Fruit fly (Drosophila melanogaster) whole organism, embryonic: ENCODE data around the gene Vm26Ac.

Source experiments
- CG13296 ChIP-seq: fragments of 200-800 bp; sonication (Bioruptor generic); optimal IDR thresholded peaks from 3 replicates; lab custom pipeline; 2018; ENCODE audit warnings: missing biosample characterization, mild to moderate bottlenecking, missing genetic modification characterization
- CG15073 ChIP-seq: fragments of 200-800 bp; sonication (Bioruptor generic); optimal IDR thresholded peaks from 2 replicates; lab custom pipeline; 2016; ENCODE audit warnings: missing biosample characterization, missing genetic modification characterization
- CG2875 ChIP-seq: fragments of 200-800 bp; sonication (Bioruptor generic); optimal IDR thresholded peaks from 2 replicates; lab custom pipeline; 2017; ENCODE audit warnings: missing biosample characterization, mild to moderate bottlenecking, missing genetic modification characterization, missing genetic modification reagents
- CG2889 ChIP-seq: fragments of 200-800 bp; sonication (Bioruptor generic); IDR thresholded peaks from 3 replicates; pipeline ENCODE4 v1.3.6; 2022; ENCODE audit warnings: missing biosample characterization, missing genetic modification characterization
- CG3065 ChIP-seq: fragments of 200-800 bp; sonication (Bioruptor generic); optimal IDR thresholded peaks from 2 replicates; lab custom pipeline; 2016; ENCODE audit warnings: missing biosample characterization, missing genetic modification characterization
- CG33557 ChIP-seq: fragments of 200-800 bp; sonication (Bioruptor generic); optimal IDR thresholded peaks from 2 replicates; lab custom pipeline; 2019; ENCODE audit warnings: missing biosample characterization, mild to moderate bottlenecking, missing genetic modification characterization, moderate library complexity
- CG4617 ChIP-seq: fragments of 200-800 bp; sonication (Bioruptor generic); optimal IDR thresholded peaks from 3 replicates; lab custom pipeline; 2016; ENCODE audit warnings: missing biosample characterization, missing genetic modification characterization, borderline replicate concordance
- CG6791 ChIP-seq: fragments of 200-800 bp; sonication (Bioruptor generic); IDR thresholded peaks from 3 replicates; pipeline ENCODE4 v1.3.6; 2022; ENCODE audit warnings: missing biosample characterization, missing genetic modification characterization; ENCODE audit not compliant: partially characterized antibody
- CG7745 ChIP-seq: fragments of 200-800 bp; sonication (Bioruptor generic); optimal IDR thresholded peaks from 2 replicates; lab custom pipeline; 2018; ENCODE audit warnings: missing biosample characterization, mild to moderate bottlenecking, missing genetic modification characterization, moderate library complexity
- CG9437 ChIP-seq: fragments of 200-800 bp; sonication (Bioruptor generic); optimal IDR thresholded peaks from 2 replicates; lab custom pipeline; 2018; ENCODE audit warnings: missing biosample characterization, mild to moderate bottlenecking, missing genetic modification characterization
- CG9797 ChIP-seq: fragments of 200-800 bp; sonication (Bioruptor generic); optimal IDR thresholded peaks from 3 replicates; lab custom pipeline; 2018; ENCODE audit warnings: missing biosample characterization, mild to moderate bottlenecking, missing genetic modification characterization
- CkIIα-i1 ChIP-seq: fragments of 200-800 bp; sonication (Bioruptor generic); IDR thresholded peaks from 2 replicates; pipeline ENCODE4 v1.3.6; 2022; ENCODE audit warnings: missing biosample characterization, missing genetic modification characterization
- CoRest ChIP-seq: fragments of 200-800 bp; sonication (Bioruptor generic); optimal IDR thresholded peaks from 3 replicates; lab custom pipeline; 2018; ENCODE audit warnings: missing biosample characterization, mild to moderate bottlenecking, missing genetic modification characterization, moderate library complexity
- Dp ChIP-seq: fragments of 200-800 bp; sonication (Bioruptor generic); optimal IDR thresholded peaks from 2 replicates; lab custom pipeline; 2018; ENCODE audit warnings: missing biosample characterization, mild to moderate bottlenecking, missing genetic modification characterization, moderate library complexity
- E2f2 ChIP-seq: fragments of 200-800 bp; sonication (Bioruptor generic); IDR thresholded peaks from 2 replicates; pipeline ENCODE4 v1.3.6; 2022; ENCODE audit warnings: missing biosample characterization, missing genetic modification characterization
- Ets97D ChIP-seq: fragments of 200-800 bp; sonication (Bioruptor generic); optimal IDR thresholded peaks from 3 replicates; lab custom pipeline; 2016; ENCODE audit warnings: missing biosample characterization, missing genetic modification characterization
- Jarid2 ChIP-seq: fragments of 200-800 bp; sonication (Bioruptor generic); optimal IDR thresholded peaks from 3 replicates; lab custom pipeline; 2017; ENCODE audit warnings: mild to moderate bottlenecking, missing biosample characterization, missing genetic modification reagents, missing genetic modification characterization
- MBD-R2 ChIP-seq: fragments of 200-800 bp; sonication (Bioruptor generic); IDR thresholded peaks from 2 replicates; pipeline ENCODE4 v1.3.6; 2022; ENCODE audit warnings: missing biosample characterization, missing genetic modification characterization
- MESR4 ChIP-seq: fragments of 200-800 bp; sonication (Bioruptor generic); optimal IDR thresholded peaks from 2 replicates; lab custom pipeline; 2018; ENCODE audit warnings: missing biosample characterization, mild to moderate bottlenecking, missing genetic modification characterization, moderate library complexity
- Med ChIP-seq: fragments of 200-800 bp; sonication (Bioruptor generic); peaks from one replicate; lab custom pipeline; 2016; ENCODE audit warnings: missing biosample characterization, missing genetic modification characterization, mild to moderate bottlenecking, inconsistent platforms, moderate library complexity
- Myb ChIP-seq: fragments of 200-800 bp; sonication (Bioruptor generic); optimal IDR thresholded peaks from 2 replicates; lab custom pipeline; 2016; ENCODE audit warnings: missing biosample characterization, missing genetic modification characterization
- Rfx ChIP-seq: fragments of 200-800 bp; sonication (Bioruptor generic); IDR thresholded peaks from 2 replicates; pipeline ENCODE4 v1.3.6; 2022; ENCODE audit warnings: missing biosample characterization, missing genetic modification characterization
- Usf ChIP-seq: fragments of 200-800 bp; sonication (Bioruptor generic); optimal IDR thresholded peaks from 2 replicates; lab custom pipeline; 2017; ENCODE audit warnings: missing genotype, missing biosample characterization, missing genetic modification characterization
- ap ChIP-seq: fragments of 200-800 bp; sonication (Bioruptor generic); IDR thresholded peaks from 2 replicates; pipeline ENCODE4 v1.3.6; 2022; ENCODE audit warnings: missing biosample characterization, missing genetic modification characterization
- bbx ChIP-seq: fragments of 200-800 bp; sonication (Bioruptor generic); IDR thresholded peaks from 2 replicates; pipeline ENCODE4 v1.3.6; 2022; ENCODE audit warnings: missing biosample characterization, missing genetic modification characterization; ENCODE audit not compliant: partially characterized antibody
- chinmo ChIP-seq: fragments of 200-800 bp; sonication (Bioruptor generic); IDR thresholded peaks from 4 replicates; pipeline ENCODE4 v1.3.6; 2022; ENCODE audit warnings: missing biosample characterization, missing genetic modification characterization; ENCODE audit not compliant: partially characterized antibody
- chn ChIP-seq: fragments of 200-800 bp; sonication (Bioruptor generic); optimal IDR thresholded peaks from 2 replicates; lab custom pipeline; 2016; ENCODE audit warnings: missing biosample characterization, missing genetic modification characterization
- ci ChIP-seq: fragments of 200-800 bp; sonication (Bioruptor generic); IDR thresholded peaks from 3 replicates; pipeline ENCODE4 v1.3.6; 2022; ENCODE audit warnings: missing biosample characterization, missing genetic modification characterization
- exex ChIP-seq: fragments of 200-800 bp; sonication (Bioruptor generic); optimal IDR thresholded peaks from 4 replicates; lab custom pipeline; 2018; ENCODE audit warnings: missing biosample characterization, mild to moderate bottlenecking, missing genetic modification characterization, moderate library complexity
- gfzf ChIP-seq: fragments of 200-800 bp; sonication (Bioruptor generic); optimal IDR thresholded peaks from 2 replicates; lab custom pipeline; 2016; ENCODE audit warnings: missing biosample characterization, mild to moderate bottlenecking, missing genetic modification characterization, moderate library complexity
- phol ChIP-seq: fragments of 200-800 bp; sonication (Bioruptor generic); optimal IDR thresholded peaks from 3 replicates; lab custom pipeline; 2018; ENCODE audit warnings: missing biosample characterization, mild to moderate bottlenecking, missing genetic modification characterization, moderate library complexity
- pzg ChIP-seq: fragments of 200-800 bp; sonication (Bioruptor generic); optimal IDR thresholded peaks from 3 replicates; lab custom pipeline; 2018; ENCODE audit warnings: missing biosample characterization, mild to moderate bottlenecking, missing genetic modification characterization, moderate library complexity
- ranshi ChIP-seq: fragments of 200-800 bp; sonication (Bioruptor generic); IDR thresholded peaks from 2 replicates; pipeline ENCODE4 v1.3.6; 2022; ENCODE audit warnings: missing biosample characterization, missing genetic modification characterization
- row ChIP-seq: fragments of 200-800 bp; sonication (Bioruptor generic); IDR thresholded peaks from 3 replicates; pipeline ENCODE4 v1.3.6; 2022; ENCODE audit warnings: missing biosample characterization, missing genetic modification characterization
- sr ChIP-seq: fragments of 200-800 bp; sonication (Bioruptor generic); IDR thresholded peaks from 3 replicates; pipeline ENCODE4 v1.3.6; 2022; ENCODE audit warnings: missing biosample characterization, missing genetic modification characterization
- stwl ChIP-seq: fragments of 200-800 bp; sonication (Bioruptor generic); optimal IDR thresholded peaks from 3 replicates; lab custom pipeline; 2018; ENCODE audit warnings: missing biosample characterization, mild to moderate bottlenecking, missing genetic modification characterization, moderate library complexity
- zfh1 ChIP-seq: fragments of 200-800 bp; sonication (Bioruptor generic); IDR thresholded peaks from 3 replicates; pipeline ENCODE4 v1.3.6; 2022; ENCODE audit warnings: missing biosample characterization, missing genetic modification characterization

Gene Vm26Ac

dm6 chr2L:6006508-6007232 is 48.2 kb upstream of the Vm26Ac start, which contains the start of gene Gal (continued):
- TF ChIP-seq CG7745 (tag; lab: Kevin White, UChicago) (no peak), CG2889 (no peak), ci (GFP tag; lab: Robert Waterston, UW) (peak; percentile 33; the same call in 1 of the 3 replicates), exex (tag; lab: Kevin White, UChicago) (peak; percentile 97), CG2875 (GFP tag; lab: Kevin White, UChicago) (no peak), CG15073 (GFP tag; lab: Kevin White, UChicago) (no peak), CG3065 (GFP tag; lab: Kevin White, UChicago) (no peak), sr (GFP tag; lab: Robert Waterston, UW) (0 out of 3 replicates have a peak, but pooled peaks have one; percentile 53)
- TF ChIP-seq, all 482 proteins: peak for 12

DNA sequence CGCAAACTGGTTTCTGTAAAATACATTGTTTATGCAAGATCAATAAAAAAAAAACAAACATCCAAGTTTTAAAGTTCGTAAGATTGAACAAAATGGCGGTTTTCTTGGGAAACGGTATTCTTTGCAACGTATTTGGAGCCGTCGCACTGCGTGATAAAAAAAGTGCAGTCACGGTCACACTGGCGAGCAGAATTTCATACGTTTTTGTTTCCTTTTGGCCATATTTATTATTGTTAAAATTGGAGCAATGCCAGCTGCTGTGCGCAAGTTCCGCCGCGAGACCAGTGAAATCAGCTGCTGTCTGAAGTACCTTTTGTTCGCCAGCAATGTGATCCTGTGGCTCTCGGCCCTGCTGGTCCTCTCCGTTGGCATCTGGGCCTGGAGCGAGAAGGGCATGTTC is 41.6 kb upstream of the Vm26Ac start, which contains the start of gene Tsp26A:
Gene Tsp26A (plus strand): TSS at position 164 of the 400 bp plus-strand sequence.
- TF ChIP-seq Jarid2 (GFP tag; lab: Kevin White, UChicago), result no peak
- 0 out of 3 replicates have a peak, but pooled peaks have one; percentile 23 for TF ChIP-seq row (GFP tag; lab: Robert Waterston, UW)
- peak; percentile 15 for TF ChIP-seq CoRest (tag; lab: Kevin White, UChicago)
- no peak for TF ChIP-seq chn (GFP tag; lab: Kevin White, UChicago)
- peak; percentile 27; the same call in 1 of the 3 replicates for TF ChIP-seq zfh1 (GFP tag; lab: Robert Waterston, UW)
- TF ChIP-seq Myb (GFP tag; lab: Kevin White, UChicago), result peak; percentile 39
- no peak for TF ChIP-seq CG3065 (GFP tag; lab: Kevin White, UChicago)
- no peak for TF ChIP-seq CG13296 (GFP tag; lab: Kevin White, UChicago)
- TF ChIP-seq phol (tag; lab: Kevin White, UChicago), result peak; percentile 93
- 0 out of 4 replicates have a peak, but pooled peaks have one; percentile 52 for TF ChIP-seq chinmo (GFP tag; lab: Robert Waterston, UW)
- TF ChIP-seq CG4617 (GFP tag; lab: Kevin White, UChicago), result peak; percentile 61
- peak; percentile 42 for TF ChIP-seq pzg
- TF ChIP-seq Usf (GFP tag; lab: Kevin White, UChicago), result no peak
- TF ChIP-seq bbx (GFP tag; lab: Robert Waterston, UW), result peak; percentile 48; the same call in 1 of the 2 replicates
- no peak for TF ChIP-seq ap (GFP tag; lab: Robert Waterston, UW)
- no peak for TF ChIP-seq CG33557 (GFP tag; lab: Kevin White, UChicago)
- peak; percentile 81 for TF ChIP-seq CG9437 (GFP tag; lab: Kevin White, UChicago)
- TF ChIP-seq CG6791 (GFP tag; lab: Robert Waterston, UW), result 0 out of 3 replicates have a peak, but pooled peaks have one; percentile 35
- TF ChIP-seq Dp (GFP tag; lab: Kevin White, UChicago), result peak; percentile 47
- TF ChIP-seq CkIIα-i1 (GFP tag; lab: Robert Waterston, UW), result no peak
- TF ChIP-seq CG9797, result peak; percentile 40
- peak; percentile 23; the same call in 1 of the 2 replicates for TF ChIP-seq Rfx (GFP tag; lab: Robert Waterston, UW)
- peak; percentile 67 for TF ChIP-seq gfzf (GFP tag; lab: Kevin White, UChicago)
- TF ChIP-seq stwl (tag; lab: Kevin White, UChicago), result peak; percentile 55
- TF ChIP-seq Ets97D (GFP tag; lab: Kevin White, UChicago), result peak; percentile 29
- peak; percentile 62 for TF ChIP-seq Med (GFP tag; lab: Kevin White, UChicago)
- TF ChIP-seq MBD-R2 (GFP tag; lab: Robert Waterston, UW), result peak; percentile 63
- TF ChIP-seq E2f2 (GFP tag; lab: Robert Waterston, UW), result peak; percentile 56
- TF ChIP-seq ranshi (GFP tag; lab: Robert Waterston, UW), result 0 out of 2 replicates have a peak, but pooled peaks have one; percentile 16
- peak; percentile 78 for TF ChIP-seq MESR4
- TF ChIP-seq, all 482 proteins: peak for 22
